Worm (Caenorhabditis elegans) whole organism, early embryonic: Measurements from ENCODE around the gene srsy-2.

Experiments used
- ama-1 ChIP-seq: fragments of 150-350 bp; optimal IDR thresholded peaks from 2 replicates; lab custom pipeline; 2014
- ceh-13 ChIP-seq: fragments of 200-800 bp; sonication (Bioruptor generic); optimal IDR thresholded peaks from 2 replicates; lab custom pipeline; 2018; ENCODE audit warnings: mild to moderate bottlenecking, missing genetic modification characterization, missing compliant biosample characterization
- ceh-36 ChIP-seq: sonication (generic microtip); optimal IDR thresholded peaks from 2 replicates; lab custom pipeline; 2016; ENCODE audit warnings: missing genetic modification characterization, inconsistent platforms, missing compliant biosample characterization
- sea-1 ChIP-seq: fragments of 200-800 bp; sonication (Bioruptor generic); conservative IDR thresholded peaks from 2 replicates; pipeline ENCODE4 v1.3.6; 2022; ENCODE audit warnings: missing genetic modification characterization, missing compliant biosample characterization

DNA sequence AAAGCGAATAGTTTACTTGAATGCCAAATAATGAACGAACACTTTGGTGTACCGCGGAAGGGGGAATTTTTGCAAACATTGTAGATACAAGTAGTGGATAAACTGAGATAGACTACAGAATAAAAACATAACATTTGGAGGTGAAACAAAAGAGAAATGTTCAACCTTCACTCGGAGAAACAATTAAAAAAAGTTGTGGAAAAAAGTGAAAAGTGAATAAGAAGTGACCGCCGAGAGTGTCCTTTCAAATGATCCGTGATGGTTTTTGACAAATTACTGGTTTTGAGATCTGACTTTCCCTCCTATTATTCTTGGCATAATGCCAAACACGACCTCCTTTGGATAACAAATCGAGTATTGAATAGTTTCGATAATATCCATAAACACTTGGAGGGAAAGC lies 3.1 kb downstream of the srsy-2 start:
- TF ChIP-seq sea-1 (GFP tag; lab: Robert Waterston, UW), result no peak
- no peak for TF ChIP-seq ama-1 (lab: Kevin White, UChicago)
- TF ChIP-seq ceh-13 (GFP tag; lab: Kevin White, UChicago), result no peak
- no peak for TF ChIP-seq ceh-36 (tag; lab: Kevin White, UChicago)
